Fruit fly (Drosophila melanogaster) whole organism: ENCODE results near the gene CG13609.

Experiments used
- pan ChIP-seq: fragments of >200 bp; optimal IDR thresholded peaks from 2 replicates; lab custom pipeline; 2017
- psq ChIP-seq: fragments of >200 bp; optimal IDR thresholded peaks from 2 replicates; lab custom pipeline; 2017

- TF ChIP-seq pan (lab: Kevin White, UChicago) = no peak
- no peak for TF ChIP-seq psq (lab: Kevin White, UChicago)
Measured at dm6 chr3R:24266786-24267579, 40.2 kb downstream of the CG13609 start.
